Fruit fly (Drosophila melanogaster) whole organism, embryonic: Measurements from ENCODE around the gene CG7275.
A peak's percentile ranks its signal among the peaks of the same experiment; 100 is the strongest.

Source experiments
- Abd-B ChIP-seq: fragments of 200-800 bp; sonication (Bioruptor generic); optimal IDR thresholded peaks from 2 replicates; lab custom pipeline; 2018; ENCODE audit warnings: missing biosample characterization, mild to moderate bottlenecking, missing genetic modification characterization, moderate library complexity
- Adf1 ChIP-seq: fragments of 200-800 bp; sonication (Bioruptor generic); IDR thresholded peaks from 2 replicates; pipeline ENCODE4 v1.3.6; 2022; ENCODE audit warnings: missing biosample characterization, missing genetic modification characterization
- Atf6 ChIP-seq: fragments of 200-800 bp; sonication (Bioruptor generic); IDR thresholded peaks from 2 replicates; pipeline ENCODE4 v1.3.6; 2022; ENCODE audit warnings: missing biosample characterization, missing genetic modification characterization
- Awh ChIP-seq: fragments of 200-800 bp; sonication (Bioruptor generic); IDR thresholded peaks from 2 replicates; pipeline ENCODE4, ENCODE4 v1.3.6; 2022; ENCODE audit warnings: missing biosample characterization, missing genetic modification characterization
- CG10462 ChIP-seq: fragments of 200-800 bp; sonication (Bioruptor generic); optimal IDR thresholded peaks from 2 replicates; lab custom pipeline; 2016; ENCODE audit warnings: missing biosample characterization, missing genetic modification characterization
- CG10979 ChIP-seq: fragments of 200-800 bp; sonication (Bioruptor generic); optimal IDR thresholded peaks from 2 replicates; lab custom pipeline; 2018; ENCODE audit warnings: missing biosample characterization, mild to moderate bottlenecking, missing genetic modification characterization, moderate library complexity
- CG12071 ChIP-seq: fragments of 200-800 bp; sonication (Bioruptor generic); optimal IDR thresholded peaks from 3 replicates; lab custom pipeline; 2018; ENCODE audit warnings: missing biosample characterization, mild to moderate bottlenecking, missing genetic modification characterization
- CG12942 ChIP-seq: fragments of 200-800 bp; sonication (Bioruptor generic); optimal IDR thresholded peaks from 3 replicates; lab custom pipeline; 2016; ENCODE audit warnings: missing biosample characterization, missing genetic modification characterization
- CG13287 ChIP-seq: fragments of 200-800 bp; sonication (Bioruptor generic); IDR thresholded peaks from 2 replicates; pipeline ENCODE4 v1.3.6; 2022; ENCODE audit warnings: missing biosample characterization, missing genetic modification characterization; ENCODE audit not compliant: partially characterized antibody
- CG14050 ChIP-seq: fragments of 200-800 bp; sonication (Bioruptor generic); IDR thresholded peaks from 3 replicates; pipeline ENCODE4 v1.3.6; 2022; ENCODE audit warnings: missing biosample characterization, missing genetic modification characterization
- CG1529 ChIP-seq: fragments of 200-800 bp; sonication (Bioruptor generic); optimal IDR thresholded peaks from 3 replicates; lab custom pipeline; 2018; ENCODE audit warnings: missing biosample characterization, missing genetic modification characterization
- CG15479 ChIP-seq: fragments of 200-800 bp; sonication (Bioruptor generic); optimal IDR thresholded peaks from 3 replicates; lab custom pipeline; 2019; ENCODE audit warnings: missing biosample characterization, mild to moderate bottlenecking, missing genetic modification characterization, moderate library complexity
- CG15514 ChIP-seq: fragments of 200-800 bp; sonication (Bioruptor generic); optimal IDR thresholded peaks from 3 replicates; lab custom pipeline; 2017; ENCODE audit warnings: missing biosample characterization, missing genetic modification characterization, mild to moderate bottlenecking, moderate library complexity, missing genetic modification reagents
- CG15696 ChIP-seq: fragments of 200-800 bp; sonication (Bioruptor generic); optimal IDR thresholded peaks from 2 replicates; lab custom pipeline; 2019; ENCODE audit warnings: missing biosample characterization, mild to moderate bottlenecking, missing genetic modification characterization, moderate library complexity
- CG17385 ChIP-seq: fragments of 200-800 bp; sonication (Bioruptor generic); optimal IDR thresholded peaks from 3 replicates; lab custom pipeline; 2018; ENCODE audit warnings: missing biosample characterization, mild to moderate bottlenecking, missing genetic modification characterization
- CG30431 ChIP-seq: fragments of 200-800 bp; sonication (Bioruptor generic); optimal IDR thresholded peaks from 2 replicates; lab custom pipeline; 2017; ENCODE audit warnings: missing biosample characterization, missing genetic modification characterization
- CG32532 ChIP-seq: fragments of 200-800 bp; sonication (Bioruptor generic); IDR thresholded peaks from 2 replicates; pipeline ENCODE4 v1.3.6; 2022; ENCODE audit warnings: missing biosample characterization, missing genetic modification characterization
- CG3407 ChIP-seq: fragments of 200-800 bp; sonication (Bioruptor generic); optimal IDR thresholded peaks from 2 replicates; lab custom pipeline; 2018; ENCODE audit warnings: missing biosample characterization, mild to moderate bottlenecking, missing genetic modification characterization
- CG3995 ChIP-seq: fragments of 200-800 bp; sonication (Bioruptor generic); optimal IDR thresholded peaks from 3 replicates; lab custom pipeline; 2016; ENCODE audit warnings: missing biosample characterization, missing genetic modification characterization
- CG42726 ChIP-seq: fragments of 200-800 bp; sonication (Bioruptor generic); IDR thresholded peaks from 2 replicates; pipeline ENCODE4 v1.3.6; 2022; ENCODE audit warnings: missing biosample characterization, missing genetic modification characterization; ENCODE audit not compliant: partially characterized antibody
- CG7271 ChIP-seq: fragments of 200-800 bp; sonication (Bioruptor generic); optimal IDR thresholded peaks from 2 replicates; lab custom pipeline; 2018; ENCODE audit warnings: missing biosample characterization, mild to moderate bottlenecking, missing genetic modification characterization, moderate library complexity
- CG7357 ChIP-seq: fragments of 200-800 bp; sonication (Bioruptor generic); IDR thresholded peaks from 3 replicates; pipeline ENCODE4 v1.3.6; 2022; ENCODE audit warnings: missing biosample characterization, missing genetic modification characterization
- CG7786 ChIP-seq: fragments of 200-800 bp; sonication (Bioruptor generic); optimal IDR thresholded peaks from 2 replicates; lab custom pipeline; 2016; ENCODE audit warnings: missing biosample characterization, missing genetic modification characterization
- CG9437 ChIP-seq: fragments of 200-800 bp; sonication (Bioruptor generic); optimal IDR thresholded peaks from 2 replicates; lab custom pipeline; 2018; ENCODE audit warnings: missing biosample characterization, mild to moderate bottlenecking, missing genetic modification characterization
- D19B ChIP-seq: fragments of 200-800 bp; sonication (Bioruptor generic); optimal IDR thresholded peaks from 2 replicates; lab custom pipeline; 2017; ENCODE audit warnings: missing biosample characterization, mild to moderate bottlenecking, missing genetic modification characterization
- Dbx ChIP-seq: fragments of 200-800 bp; sonication (Bioruptor generic); IDR thresholded peaks from 3 replicates; pipeline ENCODE4 v1.3.6; 2022; ENCODE audit warnings: missing biosample characterization, missing genetic modification characterization
- HHEX ChIP-seq: fragments of 200-800 bp; sonication (Bioruptor generic); optimal IDR thresholded peaks from 3 replicates; lab custom pipeline; 2017; ENCODE audit warnings: missing biosample characterization, mild to moderate bottlenecking, missing genetic modification characterization, missing genetic modification reagents
- HmgZ ChIP-seq: fragments of 200-800 bp; sonication (Bioruptor generic); optimal IDR thresholded peaks from 2 replicates; lab custom pipeline; 2018; ENCODE audit warnings: missing biosample characterization, mild to moderate bottlenecking, missing genetic modification characterization
- Lhr ChIP-seq: fragments of 200-800 bp; sonication (Bioruptor generic); optimal IDR thresholded peaks from 3 replicates; lab custom pipeline; 2017; ENCODE audit warnings: mild to moderate bottlenecking, missing biosample characterization, missing genetic modification reagents, missing genetic modification characterization
- NC2β ChIP-seq: fragments of 200-800 bp; sonication (Bioruptor generic); optimal IDR thresholded peaks from 2 replicates; lab custom pipeline; 2016; ENCODE audit warnings: missing biosample characterization, missing genetic modification characterization
- NFAT ChIP-seq: fragments of 200-800 bp; sonication (Bioruptor generic); IDR thresholded peaks from 2 replicates; pipeline ENCODE4 v1.3.6; 2022; ENCODE audit warnings: missing biosample characterization, missing genetic modification characterization
- Nf-YA ChIP-seq: fragments of 200-800 bp; sonication (Bioruptor generic); IDR thresholded peaks from 2 replicates; pipeline ENCODE4 v1.3.6; 2022; ENCODE audit warnings: missing biosample characterization, missing genetic modification characterization
- PHDP ChIP-seq: fragments of 200-800 bp; sonication (Bioruptor generic); optimal IDR thresholded peaks from 3 replicates; lab custom pipeline; 2018; ENCODE audit warnings: missing biosample characterization, mild to moderate bottlenecking, missing genetic modification characterization, moderate library complexity
- Poxn ChIP-seq: fragments of 200-800 bp; sonication (Bioruptor generic); IDR thresholded peaks from 2 replicates; pipeline ENCODE4 v1.3.6; 2022; ENCODE audit warnings: missing biosample characterization, missing genetic modification characterization
- Ravus ChIP-seq: fragments of 200-800 bp; sonication (Bioruptor generic); IDR thresholded peaks from 2 replicates; pipeline ENCODE4 v1.3.6; 2022; ENCODE audit warnings: missing biosample characterization, missing genetic modification characterization
- Rfx ChIP-seq: fragments of 200-800 bp; sonication (Bioruptor generic); IDR thresholded peaks from 2 replicates; pipeline ENCODE4 v1.3.6; 2022; ENCODE audit warnings: missing biosample characterization, missing genetic modification characterization
- Stat92E ChIP-seq, 3 experiments: fragments of >200 bp in 2 of 3; fragments of 200-800 bp in 1 of 3; sonication (Bioruptor generic) in 1 of 3; optimal IDR thresholded peaks; 2 replicates each; lab custom pipeline; 2017 to 2019; ENCODE audit warnings: missing biosample characterization in 3 of 3, missing genetic modification characterization in 3 of 3, mild to moderate bottlenecking in 1 of 3, moderate library complexity in 1 of 3
- Usf ChIP-seq: fragments of 200-800 bp; sonication (Bioruptor generic); optimal IDR thresholded peaks from 2 replicates; lab custom pipeline; 2017; ENCODE audit warnings: missing genotype, missing biosample characterization, missing genetic modification characterization
- abd-A ChIP-seq: fragments of 200-800 bp; sonication (Bioruptor generic); optimal IDR thresholded peaks from 3 replicates; lab custom pipeline; 2019; ENCODE audit warnings: missing biosample characterization, mild to moderate bottlenecking, missing genetic modification characterization, moderate library complexity
- bowl ChIP-seq: fragments of 200-800 bp; sonication (Bioruptor generic); IDR thresholded peaks from 2 replicates; pipeline ENCODE4 v1.3.6; 2022; ENCODE audit warnings: missing biosample characterization, missing genetic modification characterization
- cato ChIP-seq: fragments of 200-800 bp; sonication (Bioruptor generic); optimal IDR thresholded peaks from 2 replicates; lab custom pipeline; 2016; ENCODE audit warnings: missing biosample characterization, missing genetic modification characterization, borderline replicate concordance
- chinmo ChIP-seq: fragments of 200-800 bp; sonication (Bioruptor generic); IDR thresholded peaks from 4 replicates; pipeline ENCODE4 v1.3.6; 2022; ENCODE audit warnings: missing biosample characterization, missing genetic modification characterization; ENCODE audit not compliant: partially characterized antibody
- inv ChIP-seq: fragments of 200-800 bp; sonication (Bioruptor generic); IDR thresholded peaks from 2 replicates; pipeline ENCODE4 v1.3.6; 2022; ENCODE audit warnings: missing biosample characterization, missing genetic modification characterization; ENCODE audit not compliant: partially characterized antibody
- psq ChIP-seq: fragments of 200-800 bp; sonication (Bioruptor generic); optimal IDR thresholded peaks from 2 replicates; lab custom pipeline; 2017; ENCODE audit warnings: missing biosample characterization, missing genetic modification characterization
- sens-2 ChIP-seq: fragments of 200-800 bp; sonication (Bioruptor generic); IDR thresholded peaks from 2 replicates; pipeline ENCODE4 v1.3.6; 2022; ENCODE audit warnings: missing biosample characterization, missing genetic modification characterization
- slp2 ChIP-seq: fragments of 200-800 bp; sonication (Bioruptor generic); optimal IDR thresholded peaks from 2 replicates; lab custom pipeline; 2016; ENCODE audit warnings: missing biosample characterization, missing genetic modification characterization
- ttk ChIP-seq: fragments of 200-800 bp; sonication (Bioruptor generic); IDR thresholded peaks from 2 replicates; pipeline ENCODE4 v2.1.2; 2022; ENCODE audit warnings: missing biosample characterization, missing genetic modification characterization

The CG7275 gene

dm6 chr3L:15534274-15535227, 35.8 kb downstream of the CG7275 start (continued):
- no peak for TF ChIP-seq inv (GFP tag; lab: Robert Waterston, UW)
- no peak for TF ChIP-seq CG7357 (GFP tag; lab: Robert Waterston, UW)
- no peak for TF ChIP-seq ttk (GFP tag; lab: Robert Waterston, UW)
- TF ChIP-seq bowl = no peak
- peak; percentile 62 for TF ChIP-seq CG1529 (GFP tag; lab: Kevin White, UChicago)
- peak; percentile 35 for TF ChIP-seq PHDP (tag; lab: Kevin White, UChicago)
- TF ChIP-seq psq (GFP tag; lab: Kevin White, UChicago) = peak; percentile 20
- TF ChIP-seq Adf1 = peak; percentile 73
- no peak for TF ChIP-seq CG15514 (GFP tag; lab: Kevin White, UChicago)
- no peak; the same call in 2 of the 3 replicates for TF ChIP-seq CG14050 (GFP tag; lab: Robert Waterston, UW)
- no peak for TF ChIP-seq Ravus (GFP tag; lab: Robert Waterston, UW)
- no peak for TF ChIP-seq Nf-YA (GFP tag; lab: Robert Waterston, UW)
- TF ChIP-seq CG15479 (GFP tag; lab: Kevin White, UChicago) = no peak
- peak; percentile 97 for TF ChIP-seq chinmo
- peak; percentile 42 for TF ChIP-seq CG7786 (GFP tag; lab: Kevin White, UChicago)
- TF ChIP-seq Rfx = no peak; the same call in 1 of the 2 replicates
- TF ChIP-seq CG32532 = peak; percentile 35; the same call in 1 of the 2 replicates
- no peak for TF ChIP-seq CG7271 (tag; lab: Kevin White, UChicago)
- 0 out of 3 replicates have a peak, but pooled peaks have one; percentile 16 for TF ChIP-seq Dbx (GFP tag; lab: Robert Waterston, UW)
- peak; percentile 41 for TF ChIP-seq slp2
- TF ChIP-seq CG3407 (GFP tag; lab: Kevin White, UChicago) = peak; percentile 38
- peak; percentile 38 for TF ChIP-seq CG15696
- peak; percentile 68 for TF ChIP-seq Abd-B
- TF ChIP-seq NC2β (GFP tag; lab: Kevin White, UChicago) = peak; percentile 31
- no peak for TF ChIP-seq Poxn
- peak; percentile 45 for TF ChIP-seq cato (GFP tag; lab: Kevin White, UChicago)
- no peak for TF ChIP-seq Stat92E (GFP tag; optimal IDR thresholded peaks at IDR 0.05; lab: Kevin White, UChicago)
- peak; percentile 56 for TF ChIP-seq Usf (GFP tag; lab: Kevin White, UChicago)
- TF ChIP-seq NFAT (GFP tag; lab: Robert Waterston, UW) = no peak
- no peak for TF ChIP-seq HmgZ
- no peak; the same call in 1 of the 2 replicates for TF ChIP-seq Awh
- TF ChIP-seq CG10979 = peak; percentile 62
- no peak for TF ChIP-seq CG42726 (GFP tag; lab: Robert Waterston, UW)
- peak; percentile 49 for TF ChIP-seq CG10462 (GFP tag; lab: Kevin White, UChicago)
- peak; percentile 43 for TF ChIP-seq CG12942
- TF ChIP-seq Lhr = peak; percentile 26
- peak; percentile 83 for TF ChIP-seq CG9437
- peak; percentile 36 for TF ChIP-seq CG30431 (GFP tag; lab: Kevin White, UChicago)
- TF ChIP-seq CG13287 (GFP tag; lab: Robert Waterston, UW) = no peak
- no peak for TF ChIP-seq CG3995 (GFP tag; lab: Kevin White, UChicago)
- TF ChIP-seq abd-A (tag; lab: Kevin White, UChicago) = peak; percentile 28
- peak; percentile 75 for TF ChIP-seq CG17385 (GFP tag; lab: Kevin White, UChicago)
- peak; percentile 99 for TF ChIP-seq D19B (GFP tag; lab: Kevin White, UChicago)
- TF ChIP-seq sens-2 (GFP tag; lab: Robert Waterston, UW) = no peak
- TF ChIP-seq Atf6 = peak; percentile 15; the same call in 1 of the 2 replicates
- TF ChIP-seq CG12071 (GFP tag; lab: Kevin White, UChicago) = no peak
- TF ChIP-seq HHEX (GFP tag; lab: Kevin White, UChicago) = peak; percentile 32
